Fruit fly (Drosophila melanogaster) whole organism, embryonic: ENCODE results near the gene CG15412.

Source experiments
- Abd-B ChIP-seq: fragments of 200-800 bp; sonication (Bioruptor generic); optimal IDR thresholded peaks from 2 replicates; lab custom pipeline; 2018; ENCODE audit warnings: missing biosample characterization, mild to moderate bottlenecking, missing genetic modification characterization, moderate library complexity
- Atf3 ChIP-seq: fragments of 200-800 bp; sonication (Bioruptor generic); optimal IDR thresholded peaks from 3 replicates; lab custom pipeline; 2016; ENCODE audit warnings: missing biosample characterization, missing genetic modification characterization
- CG12942 ChIP-seq: fragments of 200-800 bp; sonication (Bioruptor generic); optimal IDR thresholded peaks from 3 replicates; lab custom pipeline; 2016; ENCODE audit warnings: missing biosample characterization, missing genetic modification characterization
- CG13287 ChIP-seq: fragments of 200-800 bp; sonication (Bioruptor generic); IDR thresholded peaks from 2 replicates; pipeline ENCODE4 v1.3.6; 2022; ENCODE audit warnings: missing biosample characterization, missing genetic modification characterization; ENCODE audit not compliant: partially characterized antibody
- CG13296 ChIP-seq: fragments of 200-800 bp; sonication (Bioruptor generic); optimal IDR thresholded peaks from 3 replicates; lab custom pipeline; 2018; ENCODE audit warnings: missing biosample characterization, mild to moderate bottlenecking, missing genetic modification characterization
- CG14014 ChIP-seq: fragments of 200-800 bp; sonication (Bioruptor generic); IDR thresholded peaks from 2 replicates; pipeline ENCODE4 v1.3.6; 2022; ENCODE audit warnings: missing biosample characterization, missing genetic modification characterization
- CG17568 ChIP-seq: fragments of 200-800 bp; sonication (Bioruptor generic); optimal IDR thresholded peaks from 2 replicates; lab custom pipeline; 2018; ENCODE audit warnings: missing biosample characterization, mild to moderate bottlenecking, missing genetic modification characterization, moderate library complexity
- CG17612 ChIP-seq: fragments of 200-800 bp; sonication (Bioruptor generic); IDR thresholded peaks from 2 replicates; pipeline ENCODE4 v1.3.6; 2022; ENCODE audit warnings: missing biosample characterization, missing genetic modification characterization
- CG18619 ChIP-seq: fragments of 200-800 bp; sonication (Bioruptor generic); optimal IDR thresholded peaks from 3 replicates; lab custom pipeline; 2017; ENCODE audit warnings: missing biosample characterization, mild to moderate bottlenecking, missing genetic modification characterization
- CG2116 ChIP-seq: fragments of 200-800 bp; sonication (Bioruptor generic); optimal IDR thresholded peaks from 3 replicates; lab custom pipeline; 2018; ENCODE audit warnings: missing biosample characterization, mild to moderate bottlenecking, missing genetic modification characterization
- CG3281 ChIP-seq: fragments of 200-800 bp; sonication (Bioruptor generic); optimal IDR thresholded peaks from 3 replicates; lab custom pipeline; 2017; ENCODE audit warnings: missing biosample characterization, mild to moderate bottlenecking, missing genetic modification characterization
- CG3407 ChIP-seq: fragments of 200-800 bp; sonication (Bioruptor generic); optimal IDR thresholded peaks from 2 replicates; lab custom pipeline; 2018; ENCODE audit warnings: missing biosample characterization, mild to moderate bottlenecking, missing genetic modification characterization
- CG5180 ChIP-seq: fragments of 200-800 bp; sonication (Bioruptor generic); optimal IDR thresholded peaks from 3 replicates; lab custom pipeline; 2017; ENCODE audit warnings: missing biosample characterization, missing genetic modification characterization, mild to moderate bottlenecking, moderate library complexity, missing genetic modification reagents
- CG7357 ChIP-seq: fragments of 200-800 bp; sonication (Bioruptor generic); IDR thresholded peaks from 3 replicates; pipeline ENCODE4 v1.3.6; 2022; ENCODE audit warnings: missing biosample characterization, missing genetic modification characterization
- CG8359 ChIP-seq: fragments of 200-800 bp; sonication (Bioruptor generic); optimal IDR thresholded peaks from 2 replicates; lab custom pipeline; 2017; ENCODE audit warnings: missing biosample characterization, mild to moderate bottlenecking, missing genetic modification characterization, borderline replicate concordance
- CG8478 ChIP-seq: fragments of >200 bp; optimal IDR thresholded peaks from 2 replicates; lab custom pipeline; 2018
- CHES-1-like ChIP-seq: fragments of 200-800 bp; sonication (Bioruptor generic); optimal IDR thresholded peaks from 2 replicates; lab custom pipeline; 2016; ENCODE audit warnings: missing biosample characterization, missing genetic modification characterization
- Dref ChIP-seq: fragments of 200-800 bp; sonication (Bioruptor generic); IDR thresholded peaks from 2 replicates; pipeline ENCODE4 v1.3.6; 2022; ENCODE audit warnings: missing biosample characterization, missing genetic modification characterization
- Ets65A ChIP-seq: fragments of 200-800 bp; sonication (Bioruptor generic); peaks from one replicate; lab custom pipeline; 2016; ENCODE audit warnings: missing biosample characterization, missing genetic modification characterization
- Fer1 ChIP-seq: fragments of 200-800 bp; sonication (Bioruptor generic); optimal IDR thresholded peaks from 2 replicates; lab custom pipeline; 2017; ENCODE audit warnings: missing biosample characterization, mild to moderate bottlenecking, missing genetic modification characterization
- GATAe ChIP-seq: fragments of 200-800 bp; sonication (Bioruptor generic); conservative IDR thresholded peaks from 2 replicates; pipeline ENCODE4 v1.3.6; 2022; ENCODE audit warnings: missing biosample characterization, missing genetic modification characterization
- Hey ChIP-seq: fragments of 200-800 bp; sonication (Bioruptor generic); optimal IDR thresholded peaks from 3 replicates; lab custom pipeline; 2018; ENCODE audit warnings: missing biosample characterization, mild to moderate bottlenecking, missing genetic modification characterization
- HmgZ ChIP-seq: fragments of 200-800 bp; sonication (Bioruptor generic); optimal IDR thresholded peaks from 2 replicates; lab custom pipeline; 2018; ENCODE audit warnings: missing biosample characterization, mild to moderate bottlenecking, missing genetic modification characterization
- Hmx ChIP-seq: fragments of 200-800 bp; sonication (Bioruptor generic); optimal IDR thresholded peaks from 2 replicates; lab custom pipeline; 2016; ENCODE audit warnings: missing biosample characterization, missing genetic modification characterization
- Lhr ChIP-seq: fragments of 200-800 bp; sonication (Bioruptor generic); optimal IDR thresholded peaks from 3 replicates; lab custom pipeline; 2017; ENCODE audit warnings: mild to moderate bottlenecking, missing biosample characterization, missing genetic modification reagents, missing genetic modification characterization
- Med ChIP-seq: fragments of 200-800 bp; sonication (Bioruptor generic); peaks from one replicate; lab custom pipeline; 2016; ENCODE audit warnings: missing biosample characterization, missing genetic modification characterization, mild to moderate bottlenecking, inconsistent platforms, moderate library complexity
- Oli ChIP-seq: fragments of 200-800 bp; sonication (Bioruptor generic); optimal IDR thresholded peaks from 2 replicates; lab custom pipeline; 2018; ENCODE audit warnings: missing biosample characterization, mild to moderate bottlenecking, missing genetic modification characterization, moderate library complexity
- Sox102F ChIP-seq: fragments of 200-800 bp; sonication (Bioruptor generic); optimal IDR thresholded peaks from 2 replicates; lab custom pipeline; 2018; ENCODE audit warnings: missing biosample characterization, mild to moderate bottlenecking, missing genetic modification characterization, moderate library complexity
- Sry-β ChIP-seq: fragments of 200-800 bp; sonication (Bioruptor generic); optimal IDR thresholded peaks from 2 replicates; lab custom pipeline; 2018; ENCODE audit warnings: missing biosample characterization, mild to moderate bottlenecking, missing genetic modification characterization, moderate library complexity
- YL-1 ChIP-seq: fragments of 200-800 bp; sonication (Bioruptor generic); optimal IDR thresholded peaks from 3 replicates; lab custom pipeline; 2017; ENCODE audit warnings: missing biosample characterization, mild to moderate bottlenecking, missing genetic modification characterization
- ap ChIP-seq: fragments of 200-800 bp; sonication (Bioruptor generic); IDR thresholded peaks from 2 replicates; pipeline ENCODE4 v1.3.6; 2022; ENCODE audit warnings: missing biosample characterization, missing genetic modification characterization
- az2 ChIP-seq: fragments of 200-800 bp; sonication (Bioruptor generic); optimal IDR thresholded peaks from 3 replicates; lab custom pipeline; 2016; ENCODE audit warnings: missing biosample characterization, missing genetic modification characterization
- br ChIP-seq: fragments of >200 bp; optimal IDR thresholded peaks from 2 replicates; lab custom pipeline; 2017
- chinmo ChIP-seq: fragments of 200-800 bp; sonication (Bioruptor generic); IDR thresholded peaks from 4 replicates; pipeline ENCODE4 v1.3.6; 2022; ENCODE audit warnings: missing biosample characterization, missing genetic modification characterization; ENCODE audit not compliant: partially characterized antibody
- cwo ChIP-seq: fragments of 200-800 bp; sonication (Bioruptor generic); optimal IDR thresholded peaks from 3 replicates; lab custom pipeline; 2017; ENCODE audit warnings: missing biosample characterization, missing genetic modification characterization, mild to moderate bottlenecking, moderate library complexity, missing genetic modification reagents
- danr ChIP-seq: fragments of 200-800 bp; sonication (Bioruptor generic); IDR thresholded peaks from 2 replicates; pipeline ENCODE4 v1.3.6; 2022; ENCODE audit warnings: missing biosample characterization, missing genetic modification characterization
- esg ChIP-seq: fragments of 200-800 bp; sonication (Bioruptor generic); conservative IDR thresholded peaks from 2 replicates; pipeline ENCODE4 v1.3.6; 2022; ENCODE audit warnings: missing biosample characterization, missing genetic modification characterization
- exex ChIP-seq: fragments of 200-800 bp; sonication (Bioruptor generic); optimal IDR thresholded peaks from 4 replicates; lab custom pipeline; 2018; ENCODE audit warnings: missing biosample characterization, mild to moderate bottlenecking, missing genetic modification characterization, moderate library complexity
- grn ChIP-seq: fragments of 200-800 bp; sonication (Bioruptor generic); optimal IDR thresholded peaks from 3 replicates; lab custom pipeline; 2017; ENCODE audit warnings: missing biosample characterization, missing genetic modification characterization
- gro ChIP-seq: fragments of 200-800 bp; sonication (Bioruptor generic); optimal IDR thresholded peaks from 2 replicates; lab custom pipeline; 2016; ENCODE audit warnings: missing biosample characterization, missing genetic modification characterization
- hbn ChIP-seq: fragments of 200-800 bp; sonication (Bioruptor generic); IDR thresholded peaks from 2 replicates; pipeline ENCODE4 v1.3.6; 2022; ENCODE audit warnings: missing biosample characterization, missing genetic modification characterization; ENCODE audit not compliant: partially characterized antibody
- her ChIP-seq: fragments of 200-800 bp; sonication (Bioruptor generic); optimal IDR thresholded peaks from 2 replicates; lab custom pipeline; 2016; ENCODE audit warnings: missing biosample characterization, missing genetic modification characterization
- kay ChIP-seq: fragments of 200-800 bp; sonication (Bioruptor generic); optimal IDR thresholded peaks from 2 replicates; lab custom pipeline; 2016; ENCODE audit warnings: missing biosample characterization, missing genetic modification characterization
- lab ChIP-seq: fragments of 200-800 bp; sonication (Bioruptor generic); optimal IDR thresholded peaks from 3 replicates; lab custom pipeline; 2017; ENCODE audit warnings: missing biosample characterization, missing genetic modification characterization, mild to moderate bottlenecking, moderate library complexity, missing genetic modification reagents
- mirr ChIP-seq: fragments of 200-800 bp; sonication (Bioruptor generic); optimal IDR thresholded peaks from 3 replicates; lab custom pipeline; 2018; ENCODE audit warnings: missing biosample characterization, mild to moderate bottlenecking, missing genetic modification characterization
- ranshi ChIP-seq: fragments of 200-800 bp; sonication (Bioruptor generic); IDR thresholded peaks from 2 replicates; pipeline ENCODE4 v1.3.6; 2022; ENCODE audit warnings: missing biosample characterization, missing genetic modification characterization
- rib ChIP-seq: fragments of 200-800 bp; sonication (Bioruptor generic); IDR thresholded peaks from 2 replicates; pipeline ENCODE4 v1.3.6; 2022; ENCODE audit warnings: missing biosample characterization, missing genetic modification characterization
- sug ChIP-seq: fragments of 200-800 bp; optimal IDR thresholded peaks from 2 replicates; lab custom pipeline; 2019; ENCODE audit warnings: missing biosample characterization, mild to moderate bottlenecking, missing genetic modification characterization, moderate library complexity
- vvl ChIP-seq: fragments of 200-800 bp; sonication (Bioruptor generic); IDR thresholded peaks from 2 replicates; pipeline ENCODE4 v1.3.6; 2022; ENCODE audit warnings: missing biosample characterization, missing genetic modification characterization

CG15412 gene

dm6 chr2L:3368425-3368824 lies 7.1 kb downstream of the CG15412 start:
- TF ChIP-seq vvl (no peak), CG8478 (lab: Kevin White, UChicago) (no peak), CG17568 (GFP tag; lab: Kevin White, UChicago) (no peak), exex (tag; lab: Kevin White, UChicago) (no peak), Oli (tag; lab: Kevin White, UChicago) (no peak), CG7357 (no peak), Abd-B (GFP tag; lab: Kevin White, UChicago) (no peak), sug (tag; lab: Kevin White, UChicago) (no peak), CG17612 (GFP tag; lab: Robert Waterston, UW) (no peak), ap (GFP tag; lab: Robert Waterston, UW) (no peak), CG3407 (GFP tag; lab: Kevin White, UChicago) (no peak), CG14014 (GFP tag; lab: Robert Waterston, UW) (no peak), gro (GFP tag; lab: Kevin White, UChicago) (no peak)

- peak; percentile 99 for TF ChIP-seq grn
- no peak for TF ChIP-seq Dref (GFP tag; lab: Robert Waterston, UW)
- TF ChIP-seq CG8359 (GFP tag; lab: Kevin White, UChicago): no peak
- TF ChIP-seq az2 (GFP tag; lab: Kevin White, UChicago): no peak
- TF ChIP-seq exex (tag; lab: Kevin White, UChicago): peak; percentile 98
- TF ChIP-seq her (GFP tag; lab: Kevin White, UChicago): no peak
- TF ChIP-seq kay (GFP tag; lab: Kevin White, UChicago): no peak
- TF ChIP-seq ranshi (GFP tag; lab: Robert Waterston, UW): no peak
- no peak for TF ChIP-seq Lhr
- TF ChIP-seq chinmo (GFP tag; lab: Robert Waterston, UW): peak; percentile 78; the same call in 1 of the 4 replicates
- no peak for TF ChIP-seq CG18619
- no peak for TF ChIP-seq hbn
- TF ChIP-seq Ets65A (GFP tag; lab: Kevin White, UChicago): no peak
- TF ChIP-seq cwo: peak; percentile 61
- no peak for TF ChIP-seq CG2116 (GFP tag; lab: Kevin White, UChicago)
- peak; percentile 43 for TF ChIP-seq gro (GFP tag; lab: Kevin White, UChicago)
- TF ChIP-seq YL-1 (GFP tag; lab: Kevin White, UChicago): no peak
- TF ChIP-seq CG12942 (GFP tag; lab: Kevin White, UChicago): no peak
- TF ChIP-seq Hmx (GFP tag; lab: Kevin White, UChicago): no peak
- TF ChIP-seq CHES-1-like (GFP tag; lab: Kevin White, UChicago): no peak
- TF ChIP-seq CG13296 (GFP tag; lab: Kevin White, UChicago): no peak
- no peak for TF ChIP-seq br (lab: Kevin White, UChicago)
- peak; percentile 67 for TF ChIP-seq lab
- peak; percentile 20 for TF ChIP-seq Fer1
- no peak for TF ChIP-seq Atf3 (GFP tag; lab: Kevin White, UChicago)
- peak; percentile 28 for TF ChIP-seq CG5180 (GFP tag; lab: Kevin White, UChicago)
- TF ChIP-seq mirr: peak; percentile 86
- TF ChIP-seq HmgZ: peak; percentile 24
- no peak for TF ChIP-seq danr (GFP tag; lab: Robert Waterston, UW)
- TF ChIP-seq Med: peak; percentile 73
- TF ChIP-seq GATAe: peak; percentile 79
- no peak for TF ChIP-seq Sox102F (GFP tag; lab: Kevin White, UChicago)
- peak; percentile 64; the same call in 1 of the 2 replicates for TF ChIP-seq rib (GFP tag; lab: Robert Waterston, UW)
- no peak for TF ChIP-seq CG13287 (GFP tag; lab: Robert Waterston, UW)
- no peak for TF ChIP-seq esg (GFP tag; lab: Robert Waterston, UW)
- TF ChIP-seq Hey (tag; lab: Kevin White, UChicago): peak; percentile 89
- peak; percentile 11 for TF ChIP-seq CG3281
- TF ChIP-seq Sry-β (GFP tag; lab: Kevin White, UChicago): no peak
Measured at dm6 chr2L:3366043-3366679, 9.3 kb downstream of the CG15412 start.
